Worm (Caenorhabditis elegans): ENCODE measurements around the gene C43G2.3.

DNA sequence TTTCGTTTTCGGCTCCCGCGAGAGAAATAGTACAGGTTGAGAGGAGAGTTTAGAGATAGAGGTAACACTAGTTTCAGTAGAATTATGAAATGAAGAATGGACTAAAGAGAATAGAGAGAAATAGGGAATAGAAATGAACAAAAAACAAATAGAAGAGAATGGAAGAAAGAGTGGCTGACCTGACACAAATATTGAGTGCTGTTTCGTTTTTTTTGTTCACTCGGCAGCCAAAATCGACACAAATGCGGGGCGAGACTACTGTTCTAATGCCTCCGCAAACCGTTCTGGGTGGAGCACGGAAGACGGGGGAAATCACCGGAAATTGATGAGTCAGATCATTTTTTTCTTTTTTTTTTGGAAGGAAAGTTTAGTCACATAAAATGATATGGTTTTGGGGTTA, 5.4 kb upstream of the C43G2.3 start:
- TF ChIP-seq lir-3 (tag; optimal IDR thresholded peaks at IDR 0.05) (no peak), nhr-76 (tag; optimal IDR thresholded peaks at IDR 0.05) (no peak), ztf-11 (tag; optimal IDR thresholded peaks at IDR 0.05) (no peak), skn-1 (tag; optimal IDR thresholded peaks at IDR 0.05) (no peak), lsy-2 (tag; optimal IDR thresholded peaks at IDR 0.05) (no peak), nhr-48 (tag; optimal IDR thresholded peaks at IDR 0.05) (no peak)
